Fruit fly (Drosophila melanogaster) whole organism, embryonic: Measurements from ENCODE around the gene Rad9.

ENCODE experiments used
- ATbp ChIP-seq: fragments of 200-800 bp; sonication (Bioruptor generic); optimal IDR thresholded peaks from 2 replicates; lab custom pipeline; 2017; ENCODE audit warnings: missing biosample characterization, mild to moderate bottlenecking, missing genetic modification characterization, missing genetic modification reagents
- CG11085 ChIP-seq: fragments of 200-800 bp; sonication (Bioruptor generic); IDR thresholded peaks from 2 replicates; pipeline ENCODE4 v1.3.6; 2022; ENCODE audit warnings: missing biosample characterization, missing genetic modification characterization
- CG11504 ChIP-seq: fragments of 200-800 bp; sonication (Bioruptor generic); optimal IDR thresholded peaks from 3 replicates; lab custom pipeline; 2019; ENCODE audit warnings: missing biosample characterization, mild to moderate bottlenecking, missing genetic modification characterization, moderate library complexity
- CG12104 ChIP-seq: fragments of 200-800 bp; sonication (Bioruptor generic); optimal IDR thresholded peaks from 3 replicates; lab custom pipeline; 2016; ENCODE audit warnings: missing biosample characterization, missing genetic modification characterization
- CG12744 ChIP-seq: fragments of 200-800 bp; sonication (Bioruptor generic); optimal IDR thresholded peaks from 2 replicates; lab custom pipeline; 2016; ENCODE audit warnings: missing biosample characterization, missing genetic modification characterization
- CG15073 ChIP-seq: fragments of 200-800 bp; sonication (Bioruptor generic); optimal IDR thresholded peaks from 2 replicates; lab custom pipeline; 2016; ENCODE audit warnings: missing biosample characterization, missing genetic modification characterization
- CG1529 ChIP-seq: fragments of 200-800 bp; sonication (Bioruptor generic); optimal IDR thresholded peaks from 3 replicates; lab custom pipeline; 2018; ENCODE audit warnings: missing biosample characterization, missing genetic modification characterization
- CG16815 ChIP-seq: fragments of 200-800 bp; sonication (Bioruptor generic); optimal IDR thresholded peaks from 3 replicates; lab custom pipeline; 2017; ENCODE audit warnings: missing biosample characterization, mild to moderate bottlenecking, missing genetic modification characterization
- CG17912 ChIP-seq: fragments of 200-800 bp; sonication (Bioruptor generic); optimal IDR thresholded peaks from 2 replicates; lab custom pipeline; 2018; ENCODE audit warnings: missing biosample characterization, mild to moderate bottlenecking, missing genetic modification characterization
- CG18764 ChIP-seq: fragments of 200-800 bp; sonication (Bioruptor generic); optimal IDR thresholded peaks from 3 replicates; lab custom pipeline; 2016; ENCODE audit warnings: missing biosample characterization, missing genetic modification characterization
- CG31388 ChIP-seq: fragments of 200-800 bp; sonication (Bioruptor generic); optimal IDR thresholded peaks from 2 replicates; lab custom pipeline; 2016; ENCODE audit warnings: missing biosample characterization, missing genetic modification characterization
- CG32772 ChIP-seq: fragments of 200-800 bp; sonication (Bioruptor generic); IDR thresholded peaks from 2 replicates; pipeline ENCODE4 v1.3.6; 2022; ENCODE audit warnings: missing biosample characterization, missing genetic modification characterization
- CG34224 ChIP-seq: fragments of 200-800 bp; sonication (Bioruptor generic); IDR thresholded peaks from 3 replicates; pipeline ENCODE4 v1.3.6; 2022; ENCODE audit warnings: missing biosample characterization, missing genetic modification characterization; ENCODE audit not compliant: partially characterized antibody
- CG34422 ChIP-seq: fragments of 200-800 bp; sonication (Bioruptor generic); IDR thresholded peaks from 3 replicates; pipeline ENCODE4 v1.3.6; 2022; ENCODE audit warnings: missing biosample characterization, missing genetic modification characterization
- CG42726 ChIP-seq: fragments of 200-800 bp; sonication (Bioruptor generic); IDR thresholded peaks from 2 replicates; pipeline ENCODE4 v1.3.6; 2022; ENCODE audit warnings: missing biosample characterization, missing genetic modification characterization; ENCODE audit not compliant: partially characterized antibody
- CG6175 ChIP-seq: fragments of 200-800 bp; sonication (Bioruptor generic); IDR thresholded peaks from 3 replicates; pipeline ENCODE4 v1.3.6; 2022; ENCODE audit warnings: missing biosample characterization, missing genetic modification characterization
- CG6683 ChIP-seq: fragments of 200-800 bp; sonication (Bioruptor generic); optimal IDR thresholded peaks from 2 replicates; lab custom pipeline; 2017; ENCODE audit warnings: missing biosample characterization, mild to moderate bottlenecking, missing genetic modification characterization, missing genetic modification reagents
- CG8290 ChIP-seq, 3 experiments: fragments of 200-800 bp; sonication (Bioruptor generic); optimal IDR thresholded peaks; 2 replicates each; lab custom pipeline; 2016 to 2019; ENCODE audit warnings: missing biosample characterization in 3 of 3, missing genetic modification characterization in 3 of 3, mild to moderate bottlenecking in 2 of 3, moderate library complexity in 1 of 3
- CG9876 ChIP-seq: fragments of 200-800 bp; sonication (Bioruptor generic); optimal IDR thresholded peaks from 2 replicates; lab custom pipeline; 2016; ENCODE audit warnings: missing biosample characterization, missing genetic modification characterization
- CTCF ChIP-seq: fragments of 200-800 bp; sonication (Bioruptor generic); optimal IDR thresholded peaks from 2 replicates; lab custom pipeline; 2017; ENCODE audit warnings: missing biosample characterization, mild to moderate bottlenecking, missing genetic modification characterization, moderate library complexity
- Dref ChIP-seq: fragments of 200-800 bp; sonication (Bioruptor generic); IDR thresholded peaks from 2 replicates; pipeline ENCODE4 v1.3.6; 2022; ENCODE audit warnings: missing biosample characterization, missing genetic modification characterization
- HmgZ ChIP-seq: fragments of 200-800 bp; sonication (Bioruptor generic); optimal IDR thresholded peaks from 2 replicates; lab custom pipeline; 2018; ENCODE audit warnings: missing biosample characterization, mild to moderate bottlenecking, missing genetic modification characterization
- Hr51 ChIP-seq, 2 experiments: fragments of 200-800 bp; sonication (Bioruptor generic); optimal IDR thresholded peaks; 2 replicates in 1 of 2; 3 replicates in 1 of 2; lab custom pipeline; 2016 to 2018; ENCODE audit warnings: missing biosample characterization in 2 of 2, missing genetic modification characterization in 2 of 2, mild to moderate bottlenecking in 1 of 2, moderate library complexity in 1 of 2
- Jarid2 ChIP-seq: fragments of 200-800 bp; sonication (Bioruptor generic); optimal IDR thresholded peaks from 3 replicates; lab custom pipeline; 2017; ENCODE audit warnings: mild to moderate bottlenecking, missing biosample characterization, missing genetic modification reagents, missing genetic modification characterization
- MESR4 ChIP-seq: fragments of 200-800 bp; sonication (Bioruptor generic); optimal IDR thresholded peaks from 2 replicates; lab custom pipeline; 2018; ENCODE audit warnings: missing biosample characterization, mild to moderate bottlenecking, missing genetic modification characterization, moderate library complexity
- NFAT ChIP-seq: fragments of 200-800 bp; sonication (Bioruptor generic); IDR thresholded peaks from 2 replicates; pipeline ENCODE4 v1.3.6; 2022; ENCODE audit warnings: missing biosample characterization, missing genetic modification characterization
- Oli ChIP-seq: fragments of 200-800 bp; sonication (Bioruptor generic); optimal IDR thresholded peaks from 2 replicates; lab custom pipeline; 2018; ENCODE audit warnings: missing biosample characterization, mild to moderate bottlenecking, missing genetic modification characterization, moderate library complexity
- Pdp1 ChIP-seq, 2 experiments: fragments of 200-800 bp; sonication (Bioruptor generic); optimal IDR thresholded peaks; 3 replicates each; lab custom pipeline; 2016; ENCODE audit warnings: missing biosample characterization in 2 of 2, missing genetic modification characterization in 2 of 2, mild to moderate bottlenecking in 1 of 2, moderate library complexity in 1 of 2
- Ravus ChIP-seq: fragments of 200-800 bp; sonication (Bioruptor generic); IDR thresholded peaks from 2 replicates; pipeline ENCODE4 v1.3.6; 2022; ENCODE audit warnings: missing biosample characterization, missing genetic modification characterization
- Xbp1 ChIP-seq: fragments of 200-800 bp; sonication (Bioruptor generic); optimal IDR thresholded peaks from 3 replicates; lab custom pipeline; 2016; ENCODE audit warnings: missing biosample characterization, mild to moderate bottlenecking, missing genetic modification characterization
- ab ChIP-seq: fragments of 200-800 bp; sonication (Bioruptor generic); optimal IDR thresholded peaks from 2 replicates; lab custom pipeline; 2016; ENCODE audit warnings: missing biosample characterization, missing genetic modification characterization
- bab2 ChIP-seq: fragments of 200-800 bp; sonication (Bioruptor generic); optimal IDR thresholded peaks from 2 replicates; lab custom pipeline; 2016; ENCODE audit warnings: missing biosample characterization, missing genetic modification characterization
- caup ChIP-seq: fragments of 200-800 bp; sonication (Bioruptor generic); optimal IDR thresholded peaks from 3 replicates; lab custom pipeline; 2017; ENCODE audit warnings: missing biosample characterization, mild to moderate bottlenecking, missing genetic modification characterization, moderate library complexity; ENCODE audit not compliant: severe bottlenecking
- corto ChIP-seq: fragments of 200-800 bp; sonication (Bioruptor generic); optimal IDR thresholded peaks from 2 replicates; lab custom pipeline; 2016; ENCODE audit warnings: missing biosample characterization, mild to moderate bottlenecking, missing genetic modification characterization, moderate library complexity
- crc ChIP-seq: fragments of 200-800 bp; sonication (Bioruptor generic); optimal IDR thresholded peaks from 2 replicates; lab custom pipeline; 2016; ENCODE audit warnings: missing biosample characterization, missing genetic modification characterization
- croc ChIP-seq: fragments of 200-800 bp; sonication (Bioruptor generic); conservative IDR thresholded peaks from 3 replicates; pipeline ENCODE4 v1.3.6; 2022; ENCODE audit warnings: missing biosample characterization, missing genetic modification characterization
- crol ChIP-seq: fragments of 200-800 bp; sonication (Bioruptor generic); IDR thresholded peaks from 2 replicates; pipeline ENCODE4 v1.3.6; 2022; ENCODE audit warnings: missing biosample characterization, missing genetic modification characterization
- dimm ChIP-seq: fragments of 200-800 bp; sonication (Bioruptor generic); IDR thresholded peaks from 2 replicates; pipeline ENCODE4 v1.3.6; 2022; ENCODE audit warnings: missing biosample characterization, missing genetic modification characterization
- exex ChIP-seq: fragments of 200-800 bp; sonication (Bioruptor generic); optimal IDR thresholded peaks from 4 replicates; lab custom pipeline; 2018; ENCODE audit warnings: missing biosample characterization, mild to moderate bottlenecking, missing genetic modification characterization, moderate library complexity
- fru ChIP-seq: fragments of >200 bp; optimal IDR thresholded peaks from 2 replicates; lab custom pipeline; 2017
- hb ChIP-seq: fragments of 200-800 bp; sonication (Bioruptor generic); IDR thresholded peaks from 3 replicates; pipeline ENCODE4 v1.3.6; 2022; ENCODE audit warnings: missing biosample characterization, missing genetic modification characterization; ENCODE audit not compliant: partially characterized antibody
- kni ChIP-seq: fragments of 200-800 bp; sonication (Bioruptor generic); optimal IDR thresholded peaks from 3 replicates; lab custom pipeline; 2017; ENCODE audit warnings: mild to moderate bottlenecking, missing biosample characterization, missing genetic modification reagents, missing genetic modification characterization
- lmd ChIP-seq: fragments of 200-800 bp; sonication (Bioruptor generic); IDR thresholded peaks from 2 replicates; pipeline ENCODE4 v1.3.6; 2022; ENCODE audit warnings: missing biosample characterization, missing genetic modification characterization
- nerfin-2 ChIP-seq: fragments of 200-800 bp; sonication (Bioruptor generic); IDR thresholded peaks from 2 replicates; pipeline ENCODE4 v1.3.6; 2022; ENCODE audit warnings: missing biosample characterization, missing genetic modification characterization; ENCODE audit not compliant: partially characterized antibody
- pan ChIP-seq, 4 experiments: fragments of >200 bp in 3 of 4; fragments of 200-800 bp in 1 of 4; sonication (Bioruptor generic) in 1 of 4; optimal IDR thresholded peaks in 3 of 4; IDR thresholded peaks in 1 of 4; 2 replicates each; pipeline versions ENCODE4 v1.3.6 to Lab custom; 2017 to 2022; ENCODE audit warnings: missing biosample characterization in 2 of 4, missing genetic modification characterization in 2 of 4, mixed read lengths in 1 of 4
- rib ChIP-seq: fragments of 200-800 bp; sonication (Bioruptor generic); IDR thresholded peaks from 2 replicates; pipeline ENCODE4 v1.3.6; 2022; ENCODE audit warnings: missing biosample characterization, missing genetic modification characterization
- schlank ChIP-seq: fragments of 200-800 bp; sonication (Bioruptor generic); optimal IDR thresholded peaks from 2 replicates; lab custom pipeline; 2018; ENCODE audit warnings: missing biosample characterization, mild to moderate bottlenecking, missing genetic modification characterization
- slbo ChIP-seq: fragments of 200-800 bp; sonication (Bioruptor generic); IDR thresholded peaks from 2 replicates; pipeline ENCODE4 v1.3.6; 2022; ENCODE audit warnings: missing biosample characterization, missing genetic modification characterization
- unpg ChIP-seq: fragments of 200-800 bp; sonication (Bioruptor generic); optimal IDR thresholded peaks from 3 replicates; lab custom pipeline; 2018; ENCODE audit warnings: missing biosample characterization, mild to moderate bottlenecking, missing genetic modification characterization, moderate library complexity

Rad9 gene

DNA sequence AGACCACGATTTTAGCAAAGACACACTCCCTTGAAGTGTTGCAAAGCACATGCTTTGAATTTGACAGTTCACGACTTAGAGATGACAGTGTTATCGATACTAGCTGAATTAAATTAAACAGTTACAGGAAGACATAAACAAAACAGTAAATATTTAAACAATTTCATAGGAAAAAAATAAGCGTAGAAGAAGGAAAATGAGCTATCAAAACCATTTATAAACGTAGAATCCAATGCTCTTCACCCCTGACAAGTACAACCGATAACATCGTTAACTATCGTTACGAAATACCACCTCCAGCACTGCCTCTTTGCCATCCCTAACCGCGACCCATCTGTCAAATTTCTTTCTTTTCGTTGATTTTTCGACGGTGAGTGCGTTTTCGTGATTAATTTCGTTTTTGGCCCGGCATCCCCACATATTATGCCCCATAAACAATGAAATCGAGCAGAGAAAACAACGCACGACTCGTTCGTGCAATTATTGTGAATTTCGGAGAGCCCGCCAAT, 26.5 kb upstream of the Rad9 start, which contains the start of gene RpL26 (continued):
- TF ChIP-seq bab2 = peak; percentile 87
- peak; percentile 64; the same call in 1 of the 2 replicates for TF ChIP-seq CG11085 (GFP tag; lab: Robert Waterston, UW)
- TF ChIP-seq CG1529 (GFP tag; lab: Kevin White, UChicago) = no peak
- peak; percentile 70 to 84 for TF ChIP-seq Pdp1 (GFP tag; optimal IDR thresholded peaks at IDR 0.05; lab: Kevin White, UChicago)
- no peak for TF ChIP-seq corto
- no peak for TF ChIP-seq Jarid2 (GFP tag; lab: Kevin White, UChicago)
- no peak for TF ChIP-seq CG11504 (tag; lab: Kevin White, UChicago)
- TF ChIP-seq caup (GFP tag; lab: Kevin White, UChicago) = peak; percentile 67
- peak; percentile 73; the same call in 1 of the 2 replicates for TF ChIP-seq lmd (GFP tag; lab: Robert Waterston, UW)
- no peak for TF ChIP-seq pan (optimal IDR thresholded peaks at IDR 0.05; lab: Kevin White, UChicago)
- peak in 1 of 2 experiments; percentile 52 for TF ChIP-seq pan (GFP tag; optimal IDR thresholded peaks at IDR 0.05 in 1 of 2, IDR thresholded peaks at IDR 0.05 in 1 of 2)
- TF ChIP-seq nerfin-2 (GFP tag; lab: Robert Waterston, UW) = peak; percentile 90
- no peak for TF ChIP-seq fru (lab: Kevin White, UChicago)
- no peak for TF ChIP-seq rib
- TF ChIP-seq CG12744 = peak; percentile 69
- TF ChIP-seq CG34224 = peak; percentile 95
- TF ChIP-seq CG16815 = peak; percentile 65
- TF ChIP-seq unpg (GFP tag; lab: Kevin White, UChicago) = peak; percentile 51
- TF ChIP-seq crol (GFP tag; lab: Robert Waterston, UW) = no peak
- peak; percentile 84 for TF ChIP-seq Xbp1 (GFP tag; lab: Kevin White, UChicago)
- peak; percentile 78 for TF ChIP-seq HmgZ (tag; lab: Kevin White, UChicago)
- TF ChIP-seq crc (GFP tag; lab: Kevin White, UChicago) = peak; percentile 65
- no peak for TF ChIP-seq ATbp (GFP tag; lab: Kevin White, UChicago)
- TF ChIP-seq CG32772 = peak; percentile 50
- no peak for TF ChIP-seq kni (GFP tag; lab: Kevin White, UChicago)
- peak; percentile 62 for TF ChIP-seq CG12104 (GFP tag; lab: Kevin White, UChicago)
- no peak for TF ChIP-seq CG6175 (GFP tag; lab: Robert Waterston, UW)
- peak; percentile 45 for TF ChIP-seq exex (tag; lab: Kevin White, UChicago)
- TF ChIP-seq schlank = peak; percentile 65
- TF ChIP-seq CG9876 (GFP tag; lab: Kevin White, UChicago) = peak; percentile 81
- TF ChIP-seq CG8290 (GFP tag; optimal IDR thresholded peaks at IDR 0.05; lab: Kevin White, UChicago) = peak; percentile 71
- TF ChIP-seq CG8290 (tag; optimal IDR thresholded peaks at IDR 0.05; lab: Kevin White, UChicago) = no peak
- no peak for TF ChIP-seq CTCF
- peak; percentile 80 for TF ChIP-seq slbo (GFP tag; lab: Robert Waterston, UW)
- TF ChIP-seq CG6683 (GFP tag; lab: Kevin White, UChicago) = no peak
- TF ChIP-seq CG18764 (GFP tag; lab: Kevin White, UChicago) = peak; percentile 25
- peak; percentile 55 for TF ChIP-seq CG17912 (GFP tag; lab: Kevin White, UChicago)
- peak; percentile 38 for TF ChIP-seq CG15073
- TF ChIP-seq Dref (GFP tag; lab: Robert Waterston, UW) = peak; percentile 58
- peak; percentile 14 for TF ChIP-seq ab
- peak; percentile 60 for TF ChIP-seq croc
- no peak for TF ChIP-seq dimm
- no peak for TF ChIP-seq Ravus (GFP tag; lab: Robert Waterston, UW)
- peak; percentile 74 to 78 for TF ChIP-seq Hr51 (GFP tag; optimal IDR thresholded peaks at IDR 0.05; lab: Kevin White, UChicago)
- peak; percentile 51 for TF ChIP-seq Oli (tag; lab: Kevin White, UChicago)
- no peak; the same call in none of the 2 replicates for TF ChIP-seq CG42726 (GFP tag; lab: Robert Waterston, UW)
- TF ChIP-seq CG34422 = peak; percentile 72
- TF ChIP-seq MESR4 (GFP tag; lab: Kevin White, UChicago) = peak; percentile 96
- peak; percentile 97 for TF ChIP-seq hb
- TF ChIP-seq CG31388 (GFP tag; lab: Kevin White, UChicago) = no peak
- TF ChIP-seq NFAT (GFP tag; lab: Robert Waterston, UW) = peak; percentile 76
